Fruit fly (Drosophila melanogaster): ENCODE measurements around the gene OtopLa.

OtopLa gene

DNA sequence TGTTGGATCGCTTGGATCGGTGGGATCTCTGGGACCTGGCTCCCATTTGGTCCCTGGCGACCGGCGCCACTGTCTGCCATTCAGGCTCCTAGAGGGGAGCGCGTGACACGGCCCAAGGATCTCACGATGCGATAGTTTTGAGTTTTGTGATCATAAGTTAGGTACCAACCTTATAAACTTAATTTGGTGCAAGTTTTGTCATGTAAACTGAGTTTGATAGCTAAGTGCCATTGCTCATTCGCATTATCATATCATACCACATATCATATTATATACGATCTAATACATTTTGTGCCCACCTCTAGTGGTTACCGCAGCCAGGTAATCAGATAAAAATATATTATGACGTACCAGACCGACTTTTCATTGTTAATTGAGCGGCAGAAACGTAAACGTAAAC, 47.7 kb upstream of the OtopLa start (continued):
- TF ChIP-seq CG7745 (tag; optimal IDR thresholded peaks at IDR 0.05) = no peak
- no peak for TF ChIP-seq NfI (GFP tag; optimal IDR thresholded peaks at IDR 0.05)
- TF ChIP-seq lov (optimal IDR thresholded peaks at IDR 0.05) = no peak
- TF ChIP-seq lov (GFP tag; IDR thresholded peaks at IDR 0.05) = no peak
- TF ChIP-seq Lpt (GFP tag; optimal IDR thresholded peaks at IDR 0.05) = no peak
- no peak for TF ChIP-seq kah (GFP tag; optimal IDR thresholded peaks at IDR 0.05)
- TF ChIP-seq fd96Cb (tag; optimal IDR thresholded peaks at IDR 0.05) = no peak
- TF ChIP-seq nerfin-1 (tag; optimal IDR thresholded peaks at IDR 0.05) = no peak
- no peak for TF ChIP-seq bigmax (GFP tag; optimal IDR thresholded peaks at IDR 0.05)
- no peak for TF ChIP-seq CG1024 (GFP tag; IDR thresholded peaks at IDR 0.05)
- no peak for TF ChIP-seq CG5180 (GFP tag; optimal IDR thresholded peaks at IDR 0.05)
- peak; percentile 17 for TF ChIP-seq kni (GFP tag; optimal IDR thresholded peaks at IDR 0.05)
- TF ChIP-seq mirr (GFP tag; optimal IDR thresholded peaks at IDR 0.05) = no peak
- 0 out of 3 replicates have a peak, but pooled peaks have one; percentile 25 for TF ChIP-seq CG7963 (GFP tag; IDR thresholded peaks at IDR 0.05; ENCODE audit: partially characterized antibody)
- TF ChIP-seq tgo (GFP tag; IDR thresholded peaks at IDR 0.05) = no peak
- TF ChIP-seq CG11504 (tag; optimal IDR thresholded peaks at IDR 0.05) = no peak
- TF ChIP-seq CG2712 (tag; optimal IDR thresholded peaks at IDR 0.05) = peak; percentile 81
- TF ChIP-seq shn (GFP tag; optimal IDR thresholded peaks at IDR 0.05) = no peak
- TF ChIP-seq ac (GFP tag; optimal IDR thresholded peaks at IDR 0.05) = no peak
- TF ChIP-seq knrl (GFP tag; IDR thresholded peaks at IDR 0.05; ENCODE audit: partially characterized antibody) = peak; percentile 63; the same call in 2 of the 3 replicates
- TF ChIP-seq Xrp1 (GFP tag; IDR thresholded peaks at IDR 0.05) = no peak
- no peak for TF ChIP-seq mld (GFP tag; IDR thresholded peaks at IDR 0.05; ENCODE audit: partially characterized antibody)
- TF ChIP-seq H15 (GFP tag; IDR thresholded peaks at IDR 0.05) = no peak
- no peak for TF ChIP-seq sc (optimal IDR thresholded peaks at IDR 0.05)
- TF ChIP-seq sc (GFP tag; optimal IDR thresholded peaks at IDR 0.05) = peak; percentile 57
- no peak for TF ChIP-seq CG14050 (GFP tag; IDR thresholded peaks at IDR 0.05)
- TF ChIP-seq CG15696 (tag; optimal IDR thresholded peaks at IDR 0.05) = no peak
- TF ChIP-seq pum (GFP tag; optimal IDR thresholded peaks at IDR 0.05) = no peak
- no peak for TF ChIP-seq CG10565 (GFP tag; optimal IDR thresholded peaks at IDR 0.05)
- no peak for TF ChIP-seq Mes4 (GFP tag; optimal IDR thresholded peaks at IDR 0.05)
- peak; percentile 51 for TF ChIP-seq trem (tag; optimal IDR thresholded peaks at IDR 0.05)
- no peak for TF ChIP-seq CG18619 (GFP tag; optimal IDR thresholded peaks at IDR 0.05)
- no peak for TF ChIP-seq caup (GFP tag; optimal IDR thresholded peaks at IDR 0.05; ENCODE audit: severe bottlenecking)
- no peak for TF ChIP-seq Asciz (GFP tag; optimal IDR thresholded peaks at IDR 0.05)
- TF ChIP-seq hbn (GFP tag; IDR thresholded peaks at IDR 0.05; ENCODE audit: partially characterized antibody) = peak; percentile 48
- no peak for TF ChIP-seq Hr51 (GFP tag; optimal IDR thresholded peaks at IDR 0.05)
- TF ChIP-seq bcd (GFP tag; optimal IDR thresholded peaks at IDR 0.05) = no peak
- no peak for TF ChIP-seq tll (GFP tag; optimal IDR thresholded peaks at IDR 0.05)
- no peak for TF ChIP-seq Ssrp (tag; optimal IDR thresholded peaks at IDR 0.05)
- no peak for TF ChIP-seq Abd-B (GFP tag; optimal IDR thresholded peaks at IDR 0.05)
- TF ChIP-seq sima (GFP tag; optimal IDR thresholded peaks at IDR 0.05) = no peak
- TF ChIP-seq D19A (tag; optimal IDR thresholded peaks at IDR 0.05) = peak; percentile 69
- no peak for TF ChIP-seq kay (GFP tag; optimal IDR thresholded peaks at IDR 0.05)
- no peak for TF ChIP-seq pho (GFP tag; optimal IDR thresholded peaks at IDR 0.05)
- no peak for TF ChIP-seq chinmo (GFP tag; IDR thresholded peaks at IDR 0.05; ENCODE audit: partially characterized antibody)
- no peak for TF ChIP-seq Ets97D (GFP tag; optimal IDR thresholded peaks at IDR 0.05)
- no peak for TF ChIP-seq NC2α (GFP tag; optimal IDR thresholded peaks at IDR 0.05)
- no peak for TF ChIP-seq fu2 (GFP tag; optimal IDR thresholded peaks at IDR 0.05)
- TF ChIP-seq Taf1 (GFP tag; IDR thresholded peaks at IDR 0.05) = no peak
- no peak for TF ChIP-seq insv (GFP tag; optimal IDR thresholded peaks at IDR 0.05)
- no peak for TF ChIP-seq BtbVII (GFP tag; optimal IDR thresholded peaks at IDR 0.05)
